Fruit fly (Drosophila melanogaster) S2 (cell line): Measurements from ENCODE around the gene Nhe3.

ENCODE experiments used
- CG8478 ChIP-seq: fragments of >200 bp; optimal IDR thresholded peaks from 2 replicates; lab custom pipeline; 2018
- CTCF ChIP-seq, 2 experiments: fragments of >200 bp; optimal IDR thresholded peaks; 2 replicates each; lab custom pipeline; 2018

dm6 chr2L:6673211-6674012, 10.8 kb downstream of the Nhe3 start, which contains the start of gene Spn27A:
- TF ChIP-seq CG8478 (lab: Kevin White, UChicago): no peak
- no peak for TF ChIP-seq CTCF (optimal IDR thresholded peaks at IDR 0.05; lab: Kevin White, UChicago)
